Fruit fly (Drosophila melanogaster) whole organism, embryonic: ENCODE results near the gene Ir68b.

Experiments
- Bgb ChIP-seq: fragments of 200-800 bp; sonication (Bioruptor generic); IDR thresholded peaks from 2 replicates; pipeline ENCODE4 v1.3.6; 2022; ENCODE audit warnings: missing biosample characterization, missing genetic modification characterization; ENCODE audit not compliant: partially characterized antibody
- CG10431 ChIP-seq: fragments of 200-800 bp; sonication (Bioruptor generic); optimal IDR thresholded peaks from 3 replicates; lab custom pipeline; 2018; ENCODE audit warnings: missing biosample characterization, mild to moderate bottlenecking, missing genetic modification characterization
- CG11398 ChIP-seq: fragments of 200-800 bp; sonication (Bioruptor generic); optimal IDR thresholded peaks from 2 replicates; lab custom pipeline; 2016; ENCODE audit warnings: missing biosample characterization, missing genetic modification characterization
- CG11696 ChIP-seq: fragments of 200-800 bp; sonication (Bioruptor generic); IDR thresholded peaks from 2 replicates; pipeline ENCODE4 v1.3.6; 2022; ENCODE audit warnings: missing biosample characterization, missing genetic modification characterization
- CG12155 ChIP-seq: fragments of 200-800 bp; sonication (Bioruptor generic); optimal IDR thresholded peaks from 3 replicates; lab custom pipeline; 2016; ENCODE audit warnings: missing biosample characterization, missing genetic modification characterization
- CG14667 ChIP-seq: fragments of 200-800 bp; sonication (Bioruptor generic); IDR thresholded peaks from 2 replicates; pipeline ENCODE4 v1.3.6; 2022; ENCODE audit warnings: missing biosample characterization, missing genetic modification characterization
- CG15514 ChIP-seq: fragments of 200-800 bp; sonication (Bioruptor generic); optimal IDR thresholded peaks from 3 replicates; lab custom pipeline; 2017; ENCODE audit warnings: missing biosample characterization, missing genetic modification characterization, mild to moderate bottlenecking, moderate library complexity, missing genetic modification reagents
- CG17359 ChIP-seq: fragments of 200-800 bp; sonication (Bioruptor generic); optimal IDR thresholded peaks from 3 replicates; lab custom pipeline; 2018; ENCODE audit warnings: missing biosample characterization, mild to moderate bottlenecking, missing genetic modification characterization, moderate library complexity
- CG17385 ChIP-seq: fragments of 200-800 bp; sonication (Bioruptor generic); optimal IDR thresholded peaks from 3 replicates; lab custom pipeline; 2018; ENCODE audit warnings: missing biosample characterization, mild to moderate bottlenecking, missing genetic modification characterization
- CG17802 ChIP-seq: fragments of 200-800 bp; sonication (Bioruptor generic); optimal IDR thresholded peaks from 2 replicates; lab custom pipeline; 2018; ENCODE audit warnings: missing biosample characterization, mild to moderate bottlenecking, missing genetic modification characterization, moderate library complexity
- CG17829 ChIP-seq: fragments of 200-800 bp; optimal IDR thresholded peaks from 2 replicates; lab custom pipeline; 2019; ENCODE audit warnings: missing biosample characterization, mild to moderate bottlenecking, missing genetic modification characterization, moderate library complexity
- CG2120 ChIP-seq: fragments of 200-800 bp; sonication (Bioruptor generic); optimal IDR thresholded peaks from 3 replicates; lab custom pipeline; 2016; ENCODE audit warnings: missing biosample characterization, missing genetic modification characterization
- CG2199 ChIP-seq: fragments of 200-800 bp; sonication (Bioruptor generic); IDR thresholded peaks from 3 replicates; pipeline ENCODE4 v1.3.6; 2022; ENCODE audit warnings: missing biosample characterization, missing genetic modification characterization
- CG31224 ChIP-seq: fragments of 200-800 bp; sonication (Bioruptor generic); IDR thresholded peaks from 2 replicates; pipeline ENCODE4 v1.3.6; 2022; ENCODE audit warnings: missing biosample characterization, missing genetic modification characterization
- CG31365 ChIP-seq: fragments of 200-800 bp; sonication (Bioruptor generic); optimal IDR thresholded peaks from 2 replicates; lab custom pipeline; 2018; ENCODE audit warnings: missing biosample characterization, mild to moderate bottlenecking, missing genetic modification characterization
- CG3281 ChIP-seq: fragments of 200-800 bp; sonication (Bioruptor generic); optimal IDR thresholded peaks from 3 replicates; lab custom pipeline; 2017; ENCODE audit warnings: missing biosample characterization, mild to moderate bottlenecking, missing genetic modification characterization
- CG6813 ChIP-seq: fragments of 200-800 bp; sonication (Bioruptor generic); optimal IDR thresholded peaks from 2 replicates; lab custom pipeline; 2017; ENCODE audit warnings: missing biosample characterization, missing genetic modification characterization, mild to moderate bottlenecking, moderate library complexity, missing genetic modification reagents
- CG7963 ChIP-seq: fragments of 200-800 bp; sonication (Bioruptor generic); IDR thresholded peaks from 3 replicates; pipeline ENCODE4 v1.3.6; 2022; ENCODE audit warnings: missing biosample characterization, missing genetic modification characterization; ENCODE audit not compliant: partially characterized antibody
- CG8388 ChIP-seq: fragments of 200-800 bp; sonication (Bioruptor generic); optimal IDR thresholded peaks from 2 replicates; lab custom pipeline; 2019; ENCODE audit warnings: missing biosample characterization, mild to moderate bottlenecking, missing genetic modification characterization, moderate library complexity
- CTCF ChIP-seq: fragments of 200-800 bp; sonication (Bioruptor generic); optimal IDR thresholded peaks from 2 replicates; lab custom pipeline; 2017; ENCODE audit warnings: missing biosample characterization, mild to moderate bottlenecking, missing genetic modification characterization, moderate library complexity
- D ChIP-seq, 2 experiments: fragments of 200-800 bp in 1 of 2; fragments of >200 bp in 1 of 2; sonication (Bioruptor generic) in 1 of 2; optimal IDR thresholded peaks; 2 replicates in 1 of 2; 3 replicates in 1 of 2; lab custom pipeline; 2017; ENCODE audit warnings: mild to moderate bottlenecking in 1 of 2, missing biosample characterization in 1 of 2, missing genetic modification characterization in 1 of 2, missing genetic modification reagents in 1 of 2
- Gug ChIP-seq: fragments of 200-800 bp; sonication (Bioruptor generic); IDR thresholded peaks from 4 replicates; pipeline ENCODE4 v1.3.6; 2022; ENCODE audit warnings: missing biosample characterization, missing genetic modification characterization
- HLH4C ChIP-seq: fragments of 200-800 bp; sonication (Bioruptor generic); IDR thresholded peaks from 3 replicates; pipeline ENCODE4 v1.3.6; 2022; ENCODE audit warnings: missing biosample characterization, missing genetic modification characterization; ENCODE audit not compliant: partially characterized antibody
- Lhr ChIP-seq: fragments of 200-800 bp; sonication (Bioruptor generic); optimal IDR thresholded peaks from 3 replicates; lab custom pipeline; 2017; ENCODE audit warnings: mild to moderate bottlenecking, missing biosample characterization, missing genetic modification reagents, missing genetic modification characterization
- Nf-YA ChIP-seq: fragments of 200-800 bp; sonication (Bioruptor generic); IDR thresholded peaks from 2 replicates; pipeline ENCODE4 v1.3.6; 2022; ENCODE audit warnings: missing biosample characterization, missing genetic modification characterization
- Nf-YC ChIP-seq: fragments of 200-800 bp; optimal IDR thresholded peaks from 3 replicates; lab custom pipeline; 2019; ENCODE audit warnings: missing biosample characterization, mild to moderate bottlenecking, missing genetic modification characterization, moderate library complexity
- PHDP ChIP-seq: fragments of 200-800 bp; sonication (Bioruptor generic); optimal IDR thresholded peaks from 3 replicates; lab custom pipeline; 2018; ENCODE audit warnings: missing biosample characterization, mild to moderate bottlenecking, missing genetic modification characterization, moderate library complexity
- Sin3A ChIP-seq: fragments of >200 bp; optimal IDR thresholded peaks from 2 replicates; lab custom pipeline; 2018
- YL-1 ChIP-seq: fragments of 200-800 bp; sonication (Bioruptor generic); optimal IDR thresholded peaks from 3 replicates; lab custom pipeline; 2017; ENCODE audit warnings: missing biosample characterization, mild to moderate bottlenecking, missing genetic modification characterization
- ash1 ChIP-seq: fragments of 200-800 bp; sonication (Bioruptor generic); optimal IDR thresholded peaks from 2 replicates; lab custom pipeline; 2018; ENCODE audit warnings: missing biosample characterization, mild to moderate bottlenecking, missing genetic modification characterization
- bbx ChIP-seq: fragments of 200-800 bp; sonication (Bioruptor generic); IDR thresholded peaks from 2 replicates; pipeline ENCODE4 v1.3.6; 2022; ENCODE audit warnings: missing biosample characterization, missing genetic modification characterization; ENCODE audit not compliant: partially characterized antibody
- cwo ChIP-seq: fragments of 200-800 bp; sonication (Bioruptor generic); optimal IDR thresholded peaks from 3 replicates; lab custom pipeline; 2017; ENCODE audit warnings: missing biosample characterization, missing genetic modification characterization, mild to moderate bottlenecking, moderate library complexity, missing genetic modification reagents
- dysf ChIP-seq: fragments of 200-800 bp; sonication (Bioruptor generic); IDR thresholded peaks from 3 replicates; pipeline ENCODE4 v1.3.6; 2022; ENCODE audit warnings: missing biosample characterization, missing genetic modification characterization
- emc ChIP-seq: fragments of 200-800 bp; sonication (Bioruptor generic); optimal IDR thresholded peaks from 2 replicates; lab custom pipeline; 2016; ENCODE audit warnings: missing biosample characterization, missing genetic modification characterization
- fru ChIP-seq: fragments of >200 bp; optimal IDR thresholded peaks from 2 replicates; lab custom pipeline; 2017
- grn ChIP-seq: fragments of 200-800 bp; sonication (Bioruptor generic); optimal IDR thresholded peaks from 3 replicates; lab custom pipeline; 2017; ENCODE audit warnings: missing biosample characterization, missing genetic modification characterization
- hbn ChIP-seq: fragments of 200-800 bp; sonication (Bioruptor generic); IDR thresholded peaks from 2 replicates; pipeline ENCODE4 v1.3.6; 2022; ENCODE audit warnings: missing biosample characterization, missing genetic modification characterization; ENCODE audit not compliant: partially characterized antibody
- ken ChIP-seq: fragments of 200-800 bp; sonication (Bioruptor generic); IDR thresholded peaks from 3 replicates; pipeline ENCODE4 v1.3.6; 2022; ENCODE audit warnings: missing biosample characterization, missing genetic modification characterization
- knrl ChIP-seq: fragments of 200-800 bp; sonication (Bioruptor generic); IDR thresholded peaks from 3 replicates; pipeline ENCODE4 v1.3.6; 2022; ENCODE audit warnings: missing biosample characterization, missing genetic modification characterization; ENCODE audit not compliant: partially characterized antibody
- lmd ChIP-seq: fragments of 200-800 bp; sonication (Bioruptor generic); IDR thresholded peaks from 2 replicates; pipeline ENCODE4 v1.3.6; 2022; ENCODE audit warnings: missing biosample characterization, missing genetic modification characterization
- luna ChIP-seq: fragments of 200-800 bp; sonication (Bioruptor generic); optimal IDR thresholded peaks from 2 replicates; lab custom pipeline; 2016; ENCODE audit warnings: missing biosample characterization, missing genetic modification characterization
- maf-S ChIP-seq: fragments of 200-800 bp; sonication (Bioruptor generic); optimal IDR thresholded peaks from 2 replicates; lab custom pipeline; 2016; ENCODE audit warnings: missing biosample characterization, missing genetic modification characterization
- pfk ChIP-seq: fragments of 200-800 bp; sonication (Bioruptor generic); optimal IDR thresholded peaks from 2 replicates; lab custom pipeline; 2018; ENCODE audit warnings: missing biosample characterization, mild to moderate bottlenecking, missing genetic modification characterization, moderate library complexity
- pzg ChIP-seq: fragments of 200-800 bp; sonication (Bioruptor generic); optimal IDR thresholded peaks from 3 replicates; lab custom pipeline; 2018; ENCODE audit warnings: missing biosample characterization, mild to moderate bottlenecking, missing genetic modification characterization, moderate library complexity
- run ChIP-seq: fragments of 200-800 bp; sonication (Bioruptor generic); optimal IDR thresholded peaks from 3 replicates; lab custom pipeline; 2018; ENCODE audit warnings: missing biosample characterization, mild to moderate bottlenecking, missing genetic modification characterization
- tin ChIP-seq: fragments of 200-800 bp; sonication (Bioruptor generic); optimal IDR thresholded peaks from 3 replicates; lab custom pipeline; 2016; ENCODE audit warnings: missing biosample characterization, missing genetic modification characterization
- tup ChIP-seq: fragments of 200-800 bp; sonication (Bioruptor generic); optimal IDR thresholded peaks from 2 replicates; lab custom pipeline; 2016; ENCODE audit warnings: missing biosample characterization, mild to moderate bottlenecking, missing genetic modification characterization, moderate library complexity
- wor ChIP-seq: fragments of 200-800 bp; sonication (Bioruptor generic); IDR thresholded peaks from 2 replicates; pipeline ENCODE4 v1.3.6; 2022; ENCODE audit warnings: missing biosample characterization, missing genetic modification characterization
- zfh2 ChIP-seq: fragments of 200-800 bp; sonication (Bioruptor generic); optimal IDR thresholded peaks from 2 replicates; lab custom pipeline; 2016; ENCODE audit warnings: missing biosample characterization, missing genetic modification characterization

Ir68b gene

dm6 chr3L:12138113-12138899, 11.1 kb upstream of the Ir68b start, which contains the start of the genes ND-SGDH and RhoGAP68F (continued):
- TF ChIP-seq wor (GFP tag; lab: Robert Waterston, UW), result peak; percentile 33; the same call in 1 of the 2 replicates
- TF ChIP-seq fru (lab: Kevin White, UChicago), result no peak
- no peak for TF ChIP-seq CG2199 (GFP tag; lab: Robert Waterston, UW)
- no peak for TF ChIP-seq CG31365 (tag; lab: Kevin White, UChicago)
- TF ChIP-seq Bgb (GFP tag; lab: Robert Waterston, UW), result peak; percentile 90
- no peak for TF ChIP-seq CTCF (GFP tag; lab: Kevin White, UChicago)
- peak; percentile 8 for TF ChIP-seq grn (GFP tag; lab: Kevin White, UChicago)
- peak; percentile 68 for TF ChIP-seq maf-S (GFP tag; lab: Kevin White, UChicago)
- no peak for TF ChIP-seq CG6813 (GFP tag; lab: Kevin White, UChicago)
- TF ChIP-seq CG17829 (tag; lab: Kevin White, UChicago), result peak; percentile 82
- no peak for TF ChIP-seq ash1 (GFP tag; lab: Kevin White, UChicago)
- peak; percentile 8 for TF ChIP-seq tup (GFP tag; lab: Kevin White, UChicago)
- TF ChIP-seq Gug (GFP tag; lab: Robert Waterston, UW), result peak; percentile 72; the same call in 2 of the 4 replicates
- TF ChIP-seq CG12155 (GFP tag; lab: Kevin White, UChicago), result peak; percentile 84
- peak; percentile 54 for TF ChIP-seq cwo (GFP tag; lab: Kevin White, UChicago)
- peak; percentile 86 for TF ChIP-seq CG2120 (GFP tag; lab: Kevin White, UChicago)
- TF ChIP-seq CG10431 (GFP tag; lab: Kevin White, UChicago), result peak; percentile 36
- TF ChIP-seq CG31224, result peak; percentile 55
- TF ChIP-seq PHDP (tag; lab: Kevin White, UChicago), result peak; percentile 54
- TF ChIP-seq hbn (GFP tag; lab: Robert Waterston, UW), result peak; percentile 91
- peak; percentile 77 for TF ChIP-seq lmd (GFP tag; lab: Robert Waterston, UW)
- TF ChIP-seq pzg (GFP tag; lab: Kevin White, UChicago), result peak; percentile 57
- peak; percentile 77 for TF ChIP-seq tin (GFP tag; lab: Kevin White, UChicago)
- TF ChIP-seq run, result peak; percentile 17
- peak; percentile 70 for TF ChIP-seq CG7963 (GFP tag; lab: Robert Waterston, UW)
- peak; percentile 17 for TF ChIP-seq CG17802 (tag; lab: Kevin White, UChicago)
- peak; percentile 3 for TF ChIP-seq YL-1 (GFP tag; lab: Kevin White, UChicago)
- peak; percentile 60 for TF ChIP-seq CG3281 (GFP tag; lab: Kevin White, UChicago)
- peak; percentile 66 for TF ChIP-seq CG17385
- peak; percentile 36; the same call in 1 of the 2 replicates for TF ChIP-seq CG14667
- TF ChIP-seq ken (GFP tag; lab: Robert Waterston, UW), result peak; percentile 58; the same call in 1 of the 3 replicates
- TF ChIP-seq luna (GFP tag; lab: Kevin White, UChicago), result peak; percentile 25
- peak; percentile 68 for TF ChIP-seq CG17359 (tag; lab: Kevin White, UChicago)
- TF ChIP-seq D (optimal IDR thresholded peaks at IDR 0.05; lab: Kevin White, UChicago), result no peak
- peak; percentile 34 for TF ChIP-seq D (GFP tag; optimal IDR thresholded peaks at IDR 0.05; lab: Kevin White, UChicago)
- TF ChIP-seq HLH4C (GFP tag; lab: Robert Waterston, UW), result peak; percentile 92
- TF ChIP-seq bbx (GFP tag; lab: Robert Waterston, UW), result peak; percentile 89
- TF ChIP-seq emc (GFP tag; lab: Kevin White, UChicago), result peak; percentile 22
- peak; percentile 89 for TF ChIP-seq CG15514 (GFP tag; lab: Kevin White, UChicago)
- peak; percentile 60 for TF ChIP-seq CG8388 (GFP tag; lab: Kevin White, UChicago)
- peak; percentile 74 for TF ChIP-seq Lhr (GFP tag; lab: Kevin White, UChicago)
- peak; percentile 91 for TF ChIP-seq Sin3A
- peak; percentile 42 for TF ChIP-seq CG11398 (GFP tag; lab: Kevin White, UChicago)
- peak; percentile 80 for TF ChIP-seq dysf (GFP tag; lab: Robert Waterston, UW)
- TF ChIP-seq Nf-YC (tag; lab: Kevin White, UChicago), result peak; percentile 71
- no peak for TF ChIP-seq pfk
- no peak for TF ChIP-seq Nf-YA (GFP tag; lab: Robert Waterston, UW)
- no peak for TF ChIP-seq CG11696 (GFP tag; lab: Robert Waterston, UW)
- TF ChIP-seq knrl (GFP tag; lab: Robert Waterston, UW), result peak; percentile 99
- TF ChIP-seq zfh2 (GFP tag; lab: Kevin White, UChicago), result peak; percentile 86
